Worm (Caenorhabditis elegans): ENCODE measurements around the gene F35B12.9.

The F35B12.9 gene

DNA sequence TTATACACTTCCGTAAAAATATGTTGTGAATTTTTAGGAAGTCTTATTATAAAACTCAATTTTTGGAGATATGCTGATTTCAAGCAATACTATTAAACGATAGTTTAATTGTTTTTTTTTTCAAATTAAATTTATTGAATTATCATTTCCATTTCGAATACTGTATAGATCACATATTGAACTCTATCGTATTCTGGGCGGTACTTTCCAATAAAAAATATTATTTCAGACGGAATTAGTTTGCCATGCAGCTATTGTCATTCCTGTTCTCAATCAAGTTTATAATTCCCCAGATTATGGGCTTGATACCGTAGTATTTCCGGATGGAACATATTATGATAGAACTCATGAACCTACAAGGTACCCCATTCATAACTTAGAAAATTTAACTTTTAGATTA, 26.4 kb upstream of the F35B12.9 start:
- TF ChIP-seq pqm-1 (tag; optimal IDR thresholded peaks at IDR 0.05) (peak; percentile 11), unc-39 (tag; optimal IDR thresholded peaks at IDR 0.05) (no peak), ZK546.5 (tag; optimal IDR thresholded peaks at IDR 0.05) (no peak), skn-1 (tag; optimal IDR thresholded peaks at IDR 0.05) (no peak), nhr-76 (tag; optimal IDR thresholded peaks at IDR 0.05) (no peak), tbx-2 (tag; optimal IDR thresholded peaks at IDR 0.05) (no peak), R02D3.7 (tag; optimal IDR thresholded peaks at IDR 0.05) (no peak), nhr-28 (tag; optimal IDR thresholded peaks at IDR 0.05) (no peak), ztf-11 (tag; optimal IDR thresholded peaks at IDR 0.05) (no peak), elt-3 (tag; optimal IDR thresholded peaks at IDR 0.05) (no peak), ama-1 (optimal IDR thresholded peaks at IDR 0.05) (no peak), snpc-4 (tag; optimal IDR thresholded peaks at IDR 0.05) (no peak), unc-62 (GFP tag; optimal IDR thresholded peaks at IDR 0.05) (no peak), aly-2 (tag; optimal IDR thresholded peaks at IDR 0.05) (no peak), jun-1 (tag; optimal IDR thresholded peaks at IDR 0.05) (no peak), ceh-16 (tag; optimal IDR thresholded peaks at IDR 0.05) (no peak), pha-4 (tag; optimal IDR thresholded peaks at IDR 0.05) (peak; percentile 39), eor-1 (tag; optimal IDR thresholded peaks at IDR 0.05) (no peak), ceh-9 (tag; optimal IDR thresholded peaks at IDR 0.05) (no peak), nhr-43 (tag; optimal IDR thresholded peaks at IDR 0.05; ENCODE audit: poor library complexity, severe bottlenecking) (peak; percentile 39), nfya-1 (tag; optimal IDR thresholded peaks at IDR 0.05; ENCODE audit: insufficient read depth) (peak; percentile 27), fos-1 (tag; optimal IDR thresholded peaks at IDR 0.05) (no peak), sea-2 (GFP tag; optimal IDR thresholded peaks at IDR 0.05) (no peak), mml-1 (tag; optimal IDR thresholded peaks at IDR 0.05) (no peak)

DNA sequence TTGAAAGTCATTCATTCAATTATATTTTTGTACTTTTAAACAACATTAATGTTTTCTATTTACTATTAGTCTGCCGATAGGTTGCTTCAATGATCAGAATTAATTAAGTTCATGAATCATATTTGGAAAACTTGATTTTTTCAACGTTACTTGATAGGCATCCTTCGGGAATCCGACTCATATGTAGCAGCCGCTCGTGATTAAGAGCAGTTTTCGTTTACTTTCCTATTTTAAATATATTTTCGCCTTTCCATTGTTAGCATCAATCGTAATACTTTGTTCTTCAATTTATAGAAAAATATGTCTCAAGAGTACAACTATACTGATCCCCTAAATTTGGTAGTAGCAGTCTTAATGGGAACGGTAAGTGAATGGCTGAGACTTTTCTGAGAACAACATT, 20.1 kb upstream of the F35B12.9 start, which contains the start of gene srx-90:
Gene srx-90, plus strand, starts transcription at position 301 of the 400 bp plus-strand sequence.
- TF ChIP-seq eor-1 (tag; optimal IDR thresholded peaks at IDR 0.05) (no peak), pqm-1 (tag; optimal IDR thresholded peaks at IDR 0.05) (no peak), hmg-11 (tag; optimal IDR thresholded peaks at IDR 0.05) (no peak)

ce11 chrV:11583212-11583611, 17.8 kb upstream of the F35B12.9 start, which contains the start of gene srx-88:
TSS of gene srx-88 (plus strand) at chrV:11583512.
- TF ChIP-seq nhr-67 (tag; optimal IDR thresholded peaks at IDR 0.05) (no peak), nhr-43 (tag; optimal IDR thresholded peaks at IDR 0.05; ENCODE audit: poor library complexity, severe bottlenecking) (no peak), nfya-1 (tag; optimal IDR thresholded peaks at IDR 0.05; ENCODE audit: insufficient read depth) (no peak), zag-1 (tag; optimal IDR thresholded peaks at IDR 0.05) (no peak), nhr-25 (tag; optimal IDR thresholded peaks at IDR 0.05) (no peak), jun-1 (tag; optimal IDR thresholded peaks at IDR 0.05) (no peak), nhr-28 (tag; optimal IDR thresholded peaks at IDR 0.05) (no peak), ama-1 (optimal IDR thresholded peaks at IDR 0.05) (no peak), lin-15B (tag; optimal IDR thresholded peaks at IDR 0.05) (no peak), ceh-16 (tag; optimal IDR thresholded peaks at IDR 0.05) (no peak), nhr-76 (tag; optimal IDR thresholded peaks at IDR 0.05) (no peak)

ce11 chrV:11585122-11585521, 15.8 kb upstream of the F35B12.9 start:
- TF ChIP-seq ama-1 (optimal IDR thresholded peaks at IDR 0.05): peak; percentile 60
- peak; percentile 40 for TF ChIP-seq ceh-82 (tag; optimal IDR thresholded peaks at IDR 0.05)
- TF ChIP-seq nhr-11 (tag; optimal IDR thresholded peaks at IDR 0.05): no peak
- TF ChIP-seq nhr-43 (tag; optimal IDR thresholded peaks at IDR 0.05; ENCODE audit: poor library complexity, severe bottlenecking): peak; percentile 74
- TF ChIP-seq nhr-23 (tag; optimal IDR thresholded peaks at IDR 0.05): no peak
- TF ChIP-seq snpc-4 (tag; optimal IDR thresholded peaks at IDR 0.05): peak; percentile 95
- TF ChIP-seq pqm-1 (tag; optimal IDR thresholded peaks at IDR 0.05): peak; percentile 34
- no peak for TF ChIP-seq pha-4 (tag; optimal IDR thresholded peaks at IDR 0.05)
- TF ChIP-seq mdl-1 (tag; optimal IDR thresholded peaks at IDR 0.05): no peak
- no peak for TF ChIP-seq eor-1 (tag; optimal IDR thresholded peaks at IDR 0.05)
- no peak for TF ChIP-seq unc-39 (tag; optimal IDR thresholded peaks at IDR 0.05)
- TF ChIP-seq egl-5 (tag; optimal IDR thresholded peaks at IDR 0.05): no peak
- TF ChIP-seq elt-3 (tag; optimal IDR thresholded peaks at IDR 0.05): peak in 1 of 3 experiments; percentile 57
- TF ChIP-seq egl-27 (tag; optimal IDR thresholded peaks at IDR 0.05): no peak
- no peak for TF ChIP-seq lin-39 (tag; optimal IDR thresholded peaks at IDR 0.05)
- peak; percentile 5 for TF ChIP-seq nfya-1 (tag; optimal IDR thresholded peaks at IDR 0.05; ENCODE audit: insufficient read depth)
- no peak for TF ChIP-seq ceh-16 (tag; optimal IDR thresholded peaks at IDR 0.05)
- TF ChIP-seq nhr-25 (tag; optimal IDR thresholded peaks at IDR 0.05): peak; percentile 41
- no peak for TF ChIP-seq ZK546.5 (tag; optimal IDR thresholded peaks at IDR 0.05)
- TF ChIP-seq ztf-4 (tag; optimal IDR thresholded peaks at IDR 0.05): no peak
- TF ChIP-seq elt-2 (tag; optimal IDR thresholded peaks at IDR 0.05): peak; percentile 16
- TF ChIP-seq lsy-12 (tag; optimal IDR thresholded peaks at IDR 0.05): no peak
- TF ChIP-seq jun-1 (tag; optimal IDR thresholded peaks at IDR 0.05): no peak
- no peak for TF ChIP-seq lin-15B (tag; optimal IDR thresholded peaks at IDR 0.05)
- no peak for TF ChIP-seq nhr-67 (tag; optimal IDR thresholded peaks at IDR 0.05)
- peak; percentile 18 for TF ChIP-seq nhr-77 (tag; optimal IDR thresholded peaks at IDR 0.05)
- no peak for TF ChIP-seq mml-1 (tag; optimal IDR thresholded peaks at IDR 0.05)
